Worm (Caenorhabditis elegans): Measurements from ENCODE around the gene C53B4.2.
"Not testable (repeated sequence)": the region's sequence is repeated elsewhere in the genome, so short reads cannot be mapped to it uniquely, and the experiment has no call there.

Gene C53B4.2

ce11 chrIV:8961109-8961508, 4.9 kb upstream of the C53B4.2 start:
- TF ChIP-seq T20F7.1 (GFP tag; optimal IDR thresholded peaks at IDR 0.05), result peak; percentile 55

- TF ChIP-seq arid-1 (GFP tag; conservative IDR thresholded peaks at IDR 0.05) (0 out of 2 replicates have a peak, but pooled peaks have one; percentile 23), pha-4 (GFP tag; IDR thresholded peaks at IDR 0.05) (peak; percentile 41; the same call in 1 of the 2 replicates), madf-5 (GFP tag; IDR thresholded peaks at IDR 0.05) (0 out of 4 replicates have a peak, but pooled peaks of 1 of the 2 experiments have one; percentile 62), D1046.2 (GFP tag; IDR thresholded peaks at IDR 0.05) (peak; percentile 68; the same call in 1 of the 2 replicates), vab-7 (GFP tag; IDR thresholded peaks at IDR 0.05) (peak; percentile 50; the same call in 1 of the 2 replicates), lin-38 (GFP tag; IDR thresholded peaks at IDR 0.05) (peak; percentile 65; the same call in 1 of the 2 replicates), snpc-1.2 (GFP tag; IDR thresholded peaks at IDR 0.05) (peak; percentile 81), Y105C5A.15 (GFP tag; IDR thresholded peaks at IDR 0.05) (peak; percentile 67; the same call in 1 of the 2 replicates), php-3 (GFP tag; IDR thresholded peaks at IDR 0.05) (0 out of 2 replicates have a peak, but pooled peaks have one; percentile 28), Y48G9A.11 (GFP tag; IDR thresholded peaks at IDR 0.05) (peak; percentile 58; the same call in 1 of the 2 replicates), nhr-41 (GFP tag; IDR thresholded peaks at IDR 0.05) (peak; percentile 62), lim-7 (GFP tag; IDR thresholded peaks at IDR 0.05) (peak; percentile 94), dmd-8 (GFP tag; IDR thresholded peaks at IDR 0.05) (0 out of 2 replicates have a peak, but pooled peaks have one; percentile 64), tra-1 (GFP tag; IDR thresholded peaks at IDR 0.05) (peak; percentile 49; the same call in 1 of the 2 replicates)
- TF ChIP-seq pha-4 (tag; optimal IDR thresholded peaks at IDR 0.05), result not testable (repeated sequence)
Measured at ce11 chrIV:8964042-8964441, 1.9 kb upstream of the C53B4.2 start.

- no peak for TF ChIP-seq madf-9 (GFP tag; conservative IDR thresholded peaks at IDR 0.05)
- TF ChIP-seq aha-1 (tag), result peak; percentile 8
Measured at ce11 chrIV:8967990-8968389, 2.0 kb downstream of the C53B4.2 start, which contains the start of gene suex-2. Gene suex-2 (plus strand): TSS chrIV:8968290.

- TF ChIP-seq ctbp-1 (GFP tag; IDR thresholded peaks at IDR 0.05), result 0 out of 2 replicates have a peak, but pooled peaks have one; percentile 38
- TF ChIP-seq daf-12 (tag; optimal IDR thresholded peaks at IDR 0.05), result no peak
- TF ChIP-seq nhr-11 (tag; optimal IDR thresholded peaks at IDR 0.05), result no peak
- peak; percentile 90 for TF ChIP-seq ZK337.2 (GFP tag; IDR thresholded peaks at IDR 0.05)
- peak in 1 of 2 experiments; percentile 77 for TF ChIP-seq hif-1 (tag; optimal IDR thresholded peaks at IDR 0.05)
- peak; percentile 87 for TF ChIP-seq aha-1 (tag)
- peak; percentile 98 for TF ChIP-seq mes-2 (tag; optimal IDR thresholded peaks at IDR 0.05; ENCODE audit: poor library complexity, severe bottlenecking)
- no peak for TF ChIP-seq nhr-237 (tag; optimal IDR thresholded peaks at IDR 0.05)
- TF ChIP-seq madf-9 (GFP tag; conservative IDR thresholded peaks at IDR 0.05), result 0 out of 2 replicates have a peak, but pooled peaks have one; percentile 42
- TF ChIP-seq skn-1 (tag; optimal IDR thresholded peaks at IDR 0.05), result no peak
- TF ChIP-seq hlh-30 (tag; optimal IDR thresholded peaks at IDR 0.05; ENCODE audit: insufficient read depth), result peak; percentile 68
- TF ChIP-seq daf-16 (GFP tag; optimal IDR thresholded peaks at IDR 0.05), result no peak
- TF ChIP-seq daf-16 (tag; optimal IDR thresholded peaks at IDR 0.05), result peak; percentile 42
- no peak for TF ChIP-seq lim-7 (GFP tag; IDR thresholded peaks at IDR 0.05)
- no peak for TF ChIP-seq Y5F2A.4 (GFP tag; optimal IDR thresholded peaks at IDR 0.05)
- peak; percentile 75 for TF ChIP-seq nhr-28 (tag; optimal IDR thresholded peaks at IDR 0.05)
- TF ChIP-seq lin-39 (tag; optimal IDR thresholded peaks at IDR 0.05), result no peak
- no peak for TF ChIP-seq vab-7 (GFP tag; IDR thresholded peaks at IDR 0.05)
- peak; percentile 85 for TF ChIP-seq unc-130 (GFP tag; optimal IDR thresholded peaks at IDR 0.05)
- no peak for TF ChIP-seq daf-8 (GFP tag; IDR thresholded peaks at IDR 0.05)
- peak; percentile 57 for TF ChIP-seq duxl-1 (tag; optimal IDR thresholded peaks at IDR 0.05; ENCODE audit: poor library complexity)
- TF ChIP-seq pqm-1 (tag; optimal IDR thresholded peaks at IDR 0.05), result peak; percentile 73
- TF ChIP-seq pha-4 (GFP tag; IDR thresholded peaks at IDR 0.05), result no peak
- TF ChIP-seq pha-4 (tag; optimal IDR thresholded peaks at IDR 0.05), result peak; percentile 48
- TF ChIP-seq ceh-82 (tag; optimal IDR thresholded peaks at IDR 0.05), result no peak
- TF ChIP-seq lin-13 (GFP tag; optimal IDR thresholded peaks at IDR 0.05), result no peak
- peak; percentile 64 for TF ChIP-seq dmd-6 (GFP tag; IDR thresholded peaks at IDR 0.05)
- TF ChIP-seq unc-39 (tag; optimal IDR thresholded peaks at IDR 0.05), result no peak
- no peak for TF ChIP-seq saeg-2 (GFP tag; IDR thresholded peaks at IDR 0.05)
- no peak for TF ChIP-seq mdt-29 (GFP tag; IDR thresholded peaks at IDR 0.05)
- TF ChIP-seq mep-1 (tag; optimal IDR thresholded peaks at IDR 0.05), result peak; percentile 49
Measured at ce11 chrIV:8973249-8973958, 7.4 kb downstream of the C53B4.2 start, which contains the start of gene C53B4.3. Gene C53B4.3 (minus strand): TSS chrIV:8973712.
